Fruit fly (Drosophila melanogaster): ENCODE data around the gene jus.

jus gene

DNA sequence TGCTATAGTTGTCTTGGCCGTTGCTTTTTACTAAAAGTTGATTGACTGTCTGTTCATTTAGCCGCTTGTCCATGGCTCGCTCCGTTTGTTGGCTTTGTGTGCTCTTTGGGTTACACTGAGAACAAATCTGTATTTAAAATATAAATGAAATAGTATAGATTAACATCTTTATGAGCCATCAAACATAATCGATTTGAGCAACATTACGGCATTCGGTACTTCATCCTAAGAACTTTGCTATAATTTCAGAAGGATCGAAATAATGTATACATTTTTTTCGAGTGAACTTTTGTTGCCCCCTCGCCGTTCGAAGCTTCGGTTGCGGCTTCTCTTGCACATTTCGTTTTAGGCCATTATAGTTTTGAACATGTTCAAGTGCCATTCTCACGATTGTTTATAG lies 13.2 kb upstream of the jus start (continued):
- peak; percentile 93 for TF ChIP-seq CG6163 (GFP tag; IDR thresholded peaks at IDR 0.05)
- TF ChIP-seq topi (GFP tag; optimal IDR thresholded peaks at IDR 0.05) = peak; percentile 69
- TF ChIP-seq dac (GFP tag; optimal IDR thresholded peaks at IDR 0.05) = peak; percentile 88
- TF ChIP-seq eg (GFP tag; IDR thresholded peaks at IDR 0.05) = peak; percentile 96
- peak; percentile 95 for TF ChIP-seq CG8119 (GFP tag; IDR thresholded peaks at IDR 0.05)
- TF ChIP-seq Smox (GFP tag; optimal IDR thresholded peaks at IDR 0.05) = peak; percentile 43
- peak; percentile 84 for TF ChIP-seq Ets96B (tag; optimal IDR thresholded peaks at IDR 0.05)
- TF ChIP-seq lz (GFP tag; optimal IDR thresholded peaks at IDR 0.05) = peak; percentile 61
- peak; percentile 48 to 71 for TF ChIP-seq ss (GFP tag; optimal IDR thresholded peaks at IDR 0.05)
- TF ChIP-seq Eip93F (GFP tag; optimal IDR thresholded peaks at IDR 0.05) = no peak
- peak; percentile 83 for TF ChIP-seq Sox14 (GFP tag; optimal IDR thresholded peaks at IDR 0.05)
- TF ChIP-seq CG9139 (GFP tag; optimal IDR thresholded peaks at IDR 0.05) = peak; percentile 59
- TF ChIP-seq Blimp-1 (GFP tag; optimal IDR thresholded peaks at IDR 0.05) = no peak
- peak; percentile 70 for TF ChIP-seq net (GFP tag; optimal IDR thresholded peaks at IDR 0.05)
- TF ChIP-seq acj6 (GFP tag; optimal IDR thresholded peaks at IDR 0.05) = peak; percentile 74
- peak; percentile 41 for TF ChIP-seq Hr39 (GFP tag; optimal IDR thresholded peaks at IDR 0.05)
- TF ChIP-seq Hr4 (GFP tag; optimal IDR thresholded peaks at IDR 0.05) = peak; percentile 95
- no peak for TF ChIP-seq CG8319 (GFP tag; optimal IDR thresholded peaks at IDR 0.05)
- peak; percentile 80 for TF ChIP-seq OdsH (GFP tag; optimal IDR thresholded peaks at IDR 0.05)
- TF ChIP-seq Sox102F (GFP tag; optimal IDR thresholded peaks at IDR 0.05) = peak; percentile 59
- TF ChIP-seq CG11902 (GFP tag; optimal IDR thresholded peaks at IDR 0.05) = peak; percentile 5
- peak; percentile 22 for TF ChIP-seq vri (GFP tag; optimal IDR thresholded peaks at IDR 0.05)
- peak; percentile 77 for TF ChIP-seq CG11294 (GFP tag; IDR thresholded peaks at IDR 0.05)
- peak; percentile 72 for TF ChIP-seq esn (GFP tag; optimal IDR thresholded peaks at IDR 0.05)
- peak; percentile 55 for TF ChIP-seq CG7368 (GFP tag; optimal IDR thresholded peaks at IDR 0.05)
- peak; percentile 79 for TF ChIP-seq CG3919 (GFP tag; optimal IDR thresholded peaks at IDR 0.05)
- TF ChIP-seq CG6854 (GFP tag; optimal IDR thresholded peaks at IDR 0.05) = no peak
- no peak for TF ChIP-seq fd85E (GFP tag; optimal IDR thresholded peaks at IDR 0.05)
- TF ChIP-seq CG11762 (GFP tag; optimal IDR thresholded peaks at IDR 0.05; ENCODE audit: insufficient read depth) = peak; percentile 53
- peak; percentile 77 for TF ChIP-seq Met (GFP tag; optimal IDR thresholded peaks at IDR 0.05)

- TF ChIP-seq cyc (GFP tag; optimal IDR thresholded peaks at IDR 0.05) = peak; percentile 78
- peak; percentile 81 for TF ChIP-seq CG11294 (GFP tag; IDR thresholded peaks at IDR 0.05)
- TF ChIP-seq CG6163 (GFP tag; IDR thresholded peaks at IDR 0.05) = peak; percentile 96
- peak; percentile 76 for TF ChIP-seq CG31627 (GFP tag; optimal IDR thresholded peaks at IDR 0.05)
- TF ChIP-seq Eip93F (GFP tag; optimal IDR thresholded peaks at IDR 0.05) = peak; percentile 80
- TF ChIP-seq CG3032 (tag; optimal IDR thresholded peaks at IDR 0.05) = peak; percentile 95
- peak; percentile 87 for TF ChIP-seq Hr4 (GFP tag; optimal IDR thresholded peaks at IDR 0.05)
- peak; percentile 88 for TF ChIP-seq fd59A (GFP tag; optimal IDR thresholded peaks at IDR 0.05)
- TF ChIP-seq fd85E (GFP tag; optimal IDR thresholded peaks at IDR 0.05) = peak; percentile 6
- peak; percentile 83 for TF ChIP-seq CG6854 (GFP tag; optimal IDR thresholded peaks at IDR 0.05)
- peak; percentile 87 for TF ChIP-seq esn (GFP tag; optimal IDR thresholded peaks at IDR 0.05)
- peak; percentile 85 for TF ChIP-seq pdm3 (GFP tag; optimal IDR thresholded peaks at IDR 0.05)
- peak; percentile 86 for TF ChIP-seq Gug (GFP tag; IDR thresholded peaks at IDR 0.05)
- peak; percentile 81 for TF ChIP-seq CG16779 (tag; optimal IDR thresholded peaks at IDR 0.05)
- TF ChIP-seq Eip78C (GFP tag) = peak; percentile 96
- TF ChIP-seq CG6792 (GFP tag; optimal IDR thresholded peaks at IDR 0.05) = peak; percentile 83
- peak; percentile 85 for TF ChIP-seq CG6276 (GFP tag; optimal IDR thresholded peaks at IDR 0.05)
- TF ChIP-seq fkh (GFP tag; optimal IDR thresholded peaks at IDR 0.05) = no peak
- TF ChIP-seq eg (GFP tag; IDR thresholded peaks at IDR 0.05) = peak; percentile 95
- peak; percentile 79 for TF ChIP-seq lz (GFP tag; optimal IDR thresholded peaks at IDR 0.05)
- peak; percentile 90 for TF ChIP-seq CG34406 (GFP tag; optimal IDR thresholded peaks at IDR 0.05)
- TF ChIP-seq CG4318 (GFP tag; optimal IDR thresholded peaks at IDR 0.05) = peak; percentile 83
- TF ChIP-seq CG7368 (GFP tag; optimal IDR thresholded peaks at IDR 0.05) = peak; percentile 79
- peak; percentile 88 for TF ChIP-seq CG8119 (GFP tag; IDR thresholded peaks at IDR 0.05)
- peak; percentile 94 for TF ChIP-seq Ets96B (tag; optimal IDR thresholded peaks at IDR 0.05)
- peak; percentile 84 for TF ChIP-seq topi (GFP tag; optimal IDR thresholded peaks at IDR 0.05)
- peak; percentile 89 for TF ChIP-seq spab (GFP tag; optimal IDR thresholded peaks at IDR 0.05)
- no peak for TF ChIP-seq Hr38 (GFP tag; optimal IDR thresholded peaks at IDR 0.05)
- TF ChIP-seq svp (GFP tag) = peak; percentile 97
- peak; percentile 89 for TF ChIP-seq CG1621 (tag; optimal IDR thresholded peaks at IDR 0.05)
- peak; percentile 77 for TF ChIP-seq dac (GFP tag; optimal IDR thresholded peaks at IDR 0.05)
- TF ChIP-seq CG9139 (GFP tag; optimal IDR thresholded peaks at IDR 0.05) = peak; percentile 79
- peak; percentile 72 for TF ChIP-seq CG11762 (GFP tag; optimal IDR thresholded peaks at IDR 0.05; ENCODE audit: insufficient read depth)
- TF ChIP-seq Sox15 (GFP tag; optimal IDR thresholded peaks at IDR 0.05) = peak; percentile 79
Observed at dm6 chr3R:29207012-29207656, 12.3 kb upstream of the jus start.

All from whole organism, prepupa.